Worm (Caenorhabditis elegans) whole organism, mixed stage, embryonic: ENCODE data around the gene tra-4.

Source experiments
- blmp-1 ChIP-seq: fragments of 150-350 bp; optimal IDR thresholded peaks from 2 replicates; lab custom pipeline; 2014; ENCODE audit warnings: missing biosample characterization, missing genetic modification characterization
- elt-1 ChIP-seq: sonication (generic microtip); optimal IDR thresholded peaks from 2 replicates; lab custom pipeline; 2017; ENCODE audit warnings: missing genetic modification characterization, mild to moderate bottlenecking, missing compliant biosample characterization, antibody characterized with exemption, moderate library complexity, borderline replicate concordance; ENCODE audit not compliant: insufficient read depth
- hlh-1 ChIP-seq: fragments of 150-350 bp; optimal IDR thresholded peaks from 2 replicates; lab custom pipeline; 2014; ENCODE audit warnings: missing biosample characterization, missing genetic modification reagents, missing genetic modification characterization
- lsy-2 ChIP-seq: fragments of 150-350 bp; optimal IDR thresholded peaks from 2 replicates; lab custom pipeline; 2014; ENCODE audit warnings: missing biosample characterization, missing genetic modification characterization
- mep-1 ChIP-seq: fragments of 150-350 bp; optimal IDR thresholded peaks from 2 replicates; lab custom pipeline; 2017; ENCODE audit warnings: missing biosample characterization, missing genetic modification reagents, missing genetic modification characterization, inconsistent platforms
- nhr-237 ChIP-seq: fragments of 150-350 bp; optimal IDR thresholded peaks from 2 replicates; lab custom pipeline; 2014; ENCODE audit warnings: missing biosample characterization, missing genetic modification characterization
- pha-4 ChIP-seq: fragments of 150-350 bp; optimal IDR thresholded peaks from 2 replicates; lab custom pipeline; 2018; ENCODE audit warnings: missing biosample characterization, missing genetic modification reagents, missing genetic modification characterization
- snpc-4 ChIP-seq: fragments of 150-350 bp; optimal IDR thresholded peaks from 2 replicates; lab custom pipeline; 2014; ENCODE audit warnings: missing biosample characterization, missing genetic modification characterization
- unc-39 ChIP-seq: fragments of 150-350 bp; optimal IDR thresholded peaks from 2 replicates; lab custom pipeline; 2014; ENCODE audit warnings: missing biosample characterization, missing genetic modification characterization
- unc-62 ChIP-seq: fragments of 150-350 bp; optimal IDR thresholded peaks from 2 replicates; lab custom pipeline; 2014; ENCODE audit warnings: missing biosample characterization, missing genetic modification reagents, missing genetic modification characterization
- ztf-11 ChIP-seq: fragments of 150-350 bp; optimal IDR thresholded peaks from 2 replicates; lab custom pipeline; 2014; ENCODE audit warnings: missing biosample characterization, missing genetic modification characterization

DNA sequence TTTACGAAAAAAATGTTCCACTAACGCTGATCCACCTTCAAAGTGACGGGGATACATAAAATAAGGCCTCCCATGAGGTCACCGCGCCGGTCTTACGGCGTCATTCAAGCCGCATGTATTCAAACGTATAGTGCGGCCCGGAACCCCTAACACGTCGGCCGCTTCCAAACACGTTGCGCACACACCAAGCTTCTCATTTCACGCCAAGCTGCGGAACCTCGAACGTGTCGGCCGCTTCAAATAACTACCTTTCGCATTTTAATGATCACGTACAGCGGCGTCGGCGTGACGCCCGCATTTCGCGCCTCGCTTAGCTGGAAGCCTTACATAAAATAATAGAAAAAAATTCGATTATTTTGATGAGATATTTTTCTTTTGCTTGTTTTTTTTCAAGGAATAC is 13.9 kb downstream of the tra-4 start:
- no peak for TF ChIP-seq nhr-237 (tag; lab: Kevin White, UChicago)
- no peak for TF ChIP-seq lsy-2 (tag; lab: Kevin White, UChicago)
- no peak for TF ChIP-seq mep-1
- no peak for TF ChIP-seq snpc-4 (tag; lab: Kevin White, UChicago)
- TF ChIP-seq blmp-1 (tag; lab: Kevin White, UChicago): no peak
- no peak for TF ChIP-seq hlh-1 (tag; lab: Kevin White, UChicago)
- TF ChIP-seq unc-62 (GFP tag; lab: Kevin White, UChicago): no peak
- no peak for TF ChIP-seq unc-39 (tag; lab: Kevin White, UChicago)
- no peak for TF ChIP-seq elt-1 (tag; lab: Kevin White, UChicago)
- TF ChIP-seq ztf-11 (tag; lab: Kevin White, UChicago): no peak
- no peak for TF ChIP-seq pha-4 (tag; lab: Kevin White, UChicago)
